Worm (Caenorhabditis elegans) whole organism, L2 larva: ENCODE results near the gene ZK622.4.

Experiments used
- C34F6.9 ChIP-seq: fragments of 150-350 bp; optimal IDR thresholded peaks from 2 replicates; lab custom pipeline; 2014; ENCODE audit warnings: missing biosample characterization, missing genetic modification characterization
- F13H6.1 ChIP-seq: sonication (generic microtip); optimal IDR thresholded peaks from 2 replicates; lab custom pipeline; 2016; ENCODE audit warnings: missing genetic modification characterization, missing compliant biosample characterization
- R02D3.7 ChIP-seq: fragments of 150-350 bp; optimal IDR thresholded peaks from 2 replicates; lab custom pipeline; 2014; ENCODE audit warnings: missing biosample characterization, missing genetic modification characterization
- Y55F3AM.14 ChIP-seq: fragments of 200-800 bp; sonication (Bioruptor generic); optimal IDR thresholded peaks from 2 replicates; lab custom pipeline; 2018; ENCODE audit warnings: mild to moderate bottlenecking, missing genetic modification characterization, missing compliant biosample characterization
- ZK546.5 ChIP-seq: sonication (generic microtip); optimal IDR thresholded peaks from 2 replicates; lab custom pipeline; 2017; ENCODE audit warnings: missing biosample characterization, missing genetic modification characterization
- alr-1 ChIP-seq: fragments of 150-350 bp; optimal IDR thresholded peaks from 2 replicates; lab custom pipeline; 2014; ENCODE audit warnings: missing biosample characterization, missing genetic modification characterization
- blmp-1 ChIP-seq: sonication (generic microtip); optimal IDR thresholded peaks from 2 replicates; lab custom pipeline; 2017; ENCODE audit warnings: missing genetic modification characterization, mild to moderate bottlenecking, missing compliant biosample characterization, antibody characterized with exemption, moderate library complexity; ENCODE audit not compliant: insufficient read depth
- crh-2 ChIP-seq: sonication (generic microtip); optimal IDR thresholded peaks from 2 replicates; lab custom pipeline; 2017; ENCODE audit warnings: missing biosample characterization, missing genetic modification characterization
- elt-3 ChIP-seq: sonication (generic microtip); optimal IDR thresholded peaks from 2 replicates; lab custom pipeline; 2017; ENCODE audit warnings: missing biosample characterization, missing genetic modification characterization
- fos-1 ChIP-seq: fragments of 150-350 bp; optimal IDR thresholded peaks from 2 replicates; lab custom pipeline; 2014; ENCODE audit warnings: missing biosample characterization, missing genetic modification characterization
- gmeb-1 ChIP-seq: fragments of 150-350 bp; optimal IDR thresholded peaks from 2 replicates; lab custom pipeline; 2014; ENCODE audit warnings: missing biosample characterization, missing genetic modification characterization
- lin-11 ChIP-seq: fragments of 150-350 bp; sonication (generic microtip); optimal IDR thresholded peaks from 2 replicates; lab custom pipeline; 2014; ENCODE audit warnings: missing biosample characterization, missing genetic modification characterization, inconsistent platforms, mixed read lengths
- lin-39 ChIP-seq: fragments of 150-350 bp; optimal IDR thresholded peaks from 2 replicates; lab custom pipeline; 2014; ENCODE audit warnings: missing biosample characterization, missing genetic modification reagents, missing genetic modification characterization
- lsy-2 ChIP-seq, 2 experiments: fragments of 150-350 bp in 1 of 2; sonication (generic microtip) in 1 of 2; optimal IDR thresholded peaks; 2 replicates each; lab custom pipeline; 2014 to 2017; ENCODE audit warnings: missing biosample characterization in 2 of 2, missing genetic modification characterization in 2 of 2
- mab-5 ChIP-seq: fragments of 150-350 bp; optimal IDR thresholded peaks from 2 replicates; lab custom pipeline; 2014; ENCODE audit warnings: missing biosample characterization, missing genetic modification characterization
- mdl-1 ChIP-seq, 2 experiments: fragments of 150-350 bp in 1 of 2; sonication (generic microtip) in 1 of 2; optimal IDR thresholded peaks; 2 replicates each; lab custom pipeline; 2017; ENCODE audit warnings: missing biosample characterization in 2 of 2, missing genetic modification characterization in 2 of 2
- nhr-129 ChIP-seq: fragments of 150-350 bp; optimal IDR thresholded peaks from 2 replicates; lab custom pipeline; 2014; ENCODE audit warnings: missing biosample characterization, missing genetic modification characterization
- nhr-21 ChIP-seq: fragments of 150-350 bp; optimal IDR thresholded peaks from 2 replicates; lab custom pipeline; 2014; ENCODE audit warnings: missing biosample characterization, missing genetic modification characterization
- nhr-23 ChIP-seq: fragments of 150-350 bp; optimal IDR thresholded peaks from 2 replicates; lab custom pipeline; 2014; ENCODE audit warnings: missing biosample characterization, missing genetic modification reagents, missing genetic modification characterization
- nhr-237 ChIP-seq: fragments of 150-350 bp; optimal IDR thresholded peaks from 2 replicates; lab custom pipeline; 2014; ENCODE audit warnings: missing biosample characterization, missing genetic modification characterization
- nhr-25 ChIP-seq: fragments of 150-350 bp; sonication (generic microtip); optimal IDR thresholded peaks from 3 replicates; lab custom pipeline; 2014; ENCODE audit warnings: missing biosample characterization, missing genetic modification characterization
- nhr-6 ChIP-seq: fragments of 150-350 bp; optimal IDR thresholded peaks from 2 replicates; lab custom pipeline; 2014; ENCODE audit warnings: missing biosample characterization, missing genetic modification characterization
- skn-1 ChIP-seq: sonication (generic microtip); optimal IDR thresholded peaks from 2 replicates; lab custom pipeline; 2017; ENCODE audit warnings: missing biosample characterization, missing genetic modification characterization
- sma-3 ChIP-seq: sonication (generic microtip); optimal IDR thresholded peaks from 2 replicates; lab custom pipeline; 2016; ENCODE audit warnings: missing genetic modification reagents, missing genetic modification characterization, missing compliant biosample characterization
- sma-9 ChIP-seq, 2 experiments: fragments of 150-350 bp in 1 of 2; sonication (generic microtip) in 1 of 2; optimal IDR thresholded peaks; 2 replicates each; lab custom pipeline; 2014 to 2016; ENCODE audit warnings: missing genetic modification characterization in 2 of 2, mild to moderate bottlenecking in 1 of 2, missing biosample characterization in 1 of 2, missing compliant biosample characterization in 1 of 2, missing genetic modification reagents in 1 of 2, moderate library complexity in 1 of 2
- snpc-4 ChIP-seq: fragments of 150-350 bp; optimal IDR thresholded peaks from 2 replicates; lab custom pipeline; 2014; ENCODE audit warnings: missing biosample characterization, missing genetic modification characterization
- unc-55 ChIP-seq: fragments of 150-350 bp; sonication (generic microtip); optimal IDR thresholded peaks from 3 replicates; lab custom pipeline; 2014; ENCODE audit warnings: missing biosample characterization, missing genetic modification reagents, missing genetic modification characterization
- unc-62 ChIP-seq: fragments of 150-350 bp; optimal IDR thresholded peaks from 2 replicates; lab custom pipeline; 2014; ENCODE audit warnings: missing biosample characterization, missing genetic modification reagents, missing genetic modification characterization
- zag-1 ChIP-seq: fragments of 150-350 bp; optimal IDR thresholded peaks from 2 replicates; lab custom pipeline; 2014; ENCODE audit warnings: missing biosample characterization, missing genetic modification characterization
- ztf-1 ChIP-seq: fragments of 200-800 bp; sonication (Bioruptor generic); conservative IDR thresholded peaks from 2 replicates; pipeline ENCODE4 v1.3.6; 2022; ENCODE audit warnings: missing genetic modification characterization, missing compliant biosample characterization
- ztf-4 ChIP-seq: fragments of 150-350 bp; optimal IDR thresholded peaks from 2 replicates; lab custom pipeline; 2014; ENCODE audit warnings: missing biosample characterization, missing genetic modification characterization

ZK622.4 gene

DNA sequence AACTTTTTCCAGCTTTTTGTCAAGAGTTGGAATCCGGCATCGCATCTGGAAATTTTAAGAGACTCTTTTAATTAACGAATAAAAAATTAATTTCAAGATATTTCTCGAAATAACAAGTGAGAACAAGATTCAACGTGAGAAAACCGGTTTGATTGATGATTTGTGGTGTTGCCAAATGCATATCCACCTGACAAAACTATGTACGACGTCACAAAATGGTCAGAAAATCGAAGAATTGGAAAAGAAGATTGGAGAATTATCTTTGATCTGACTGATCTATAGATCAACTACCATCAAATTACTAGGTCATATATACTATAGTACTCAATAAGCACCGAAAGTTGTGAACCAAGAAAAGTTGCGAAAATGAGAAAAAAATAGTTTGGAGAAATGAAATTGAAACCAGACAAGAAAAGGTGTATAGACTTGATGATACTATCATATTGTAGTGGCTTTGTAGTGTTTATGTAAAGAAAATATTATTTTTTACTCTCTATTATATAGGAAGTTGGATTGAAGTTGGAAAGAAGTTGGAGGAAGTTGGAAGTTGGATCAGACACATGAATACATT lies 45.6 kb upstream of the ZK622.4 start, which contains the start of gene ptr-6:
ptr-6 (minus strand) TSS at position 47 of the 571 bp plus-strand sequence.
- TF ChIP-seq crh-2 (tag; lab: Kevin White, UChicago) (peak; percentile 0), nhr-237 (tag; lab: Kevin White, UChicago) (no peak), mdl-1 (tag; optimal IDR thresholded peaks at IDR 0.05; lab: Kevin White, UChicago) (no peak), lin-39 (tag; lab: Kevin White, UChicago) (no peak), nhr-21 (tag; lab: Kevin White, UChicago) (peak; percentile 44), nhr-6 (tag; lab: Kevin White, UChicago) (no peak), sma-9 (GFP tag; optimal IDR thresholded peaks at IDR 0.05; lab: Kevin White, UChicago) (peak; percentile 66), sma-9 (tag; optimal IDR thresholded peaks at IDR 0.05; lab: Kevin White, UChicago) (no peak), nhr-25 (tag; lab: Kevin White, UChicago) (peak; percentile 61), ZK546.5 (no peak), alr-1 (tag; lab: Kevin White, UChicago) (no peak), sma-3 (GFP tag; lab: Kevin White, UChicago) (peak; percentile 31)

DNA sequence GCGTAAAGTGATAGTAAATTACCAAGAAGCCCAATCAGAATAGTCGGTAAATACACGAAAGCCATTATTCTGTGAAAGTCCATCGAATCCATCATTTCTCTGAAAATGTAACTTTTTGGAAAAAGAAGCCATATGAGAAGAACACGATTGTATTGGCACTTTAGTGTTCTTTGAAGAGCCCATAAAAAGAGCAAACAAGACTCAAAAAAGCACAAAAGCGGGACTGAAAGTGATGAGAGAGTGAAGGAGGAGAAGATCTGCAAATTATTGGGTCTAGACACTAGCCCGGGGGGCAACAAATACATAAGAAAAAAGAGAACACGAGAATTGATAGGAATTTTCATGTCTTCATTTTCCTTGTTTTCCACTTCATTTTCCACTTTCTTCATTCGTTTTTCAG lies 37.1 kb upstream of the ZK622.4 start, which contains the start of gene frpr-4:
frpr-4 (minus strand) TSS at position 101 of the 400 bp plus-strand sequence.
- no peak for TF ChIP-seq lin-39 (tag; lab: Kevin White, UChicago)
- TF ChIP-seq ztf-4 (tag; lab: Kevin White, UChicago), result no peak
- TF ChIP-seq ztf-1, result no peak
- TF ChIP-seq nhr-23 (tag; lab: Kevin White, UChicago), result no peak
- TF ChIP-seq skn-1 (tag; lab: Kevin White, UChicago), result no peak
- TF ChIP-seq mab-5 (tag; lab: Kevin White, UChicago), result no peak
- no peak for TF ChIP-seq Y55F3AM.14 (GFP tag; lab: Kevin White, UChicago)
- no peak for TF ChIP-seq R02D3.7 (tag; lab: Kevin White, UChicago)
- TF ChIP-seq elt-3 (tag; lab: Kevin White, UChicago), result no peak
- TF ChIP-seq unc-55 (GFP tag; lab: Kevin White, UChicago), result no peak
- TF ChIP-seq sma-9 (GFP tag; optimal IDR thresholded peaks at IDR 0.05; lab: Kevin White, UChicago), result no peak
- no peak for TF ChIP-seq sma-9 (tag; optimal IDR thresholded peaks at IDR 0.05; lab: Kevin White, UChicago)
- TF ChIP-seq blmp-1 (tag; lab: Kevin White, UChicago), result no peak
- no peak for TF ChIP-seq unc-62 (GFP tag; lab: Kevin White, UChicago)
- TF ChIP-seq, all 48 proteins: peak for 0

DNA sequence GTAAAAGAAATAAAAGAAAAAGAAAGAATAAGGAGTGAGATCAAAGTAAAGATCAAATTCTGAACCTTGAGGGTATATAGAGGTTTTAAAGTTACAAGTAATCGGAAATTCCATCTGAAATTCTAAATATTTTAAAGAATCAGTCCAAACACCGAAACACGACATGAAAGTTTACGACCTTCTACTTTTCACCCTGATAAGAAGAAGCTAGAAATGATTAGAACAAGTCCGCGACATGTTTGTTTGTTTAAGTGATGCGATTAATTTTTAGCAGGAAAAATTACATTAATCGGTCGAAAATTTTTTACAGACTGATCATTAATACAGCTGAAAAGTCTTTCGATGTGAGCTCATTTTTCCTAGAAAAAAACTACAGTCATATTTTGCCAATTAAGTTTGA lies 27.9 kb upstream of the ZK622.4 start:
- TF ChIP-seq F13H6.1 (tag; lab: Kevin White, UChicago), result no peak
- TF ChIP-seq nhr-237 (tag; lab: Kevin White, UChicago), result no peak
- no peak for TF ChIP-seq nhr-23 (tag; lab: Kevin White, UChicago)
- TF ChIP-seq fos-1 (tag; lab: Kevin White, UChicago), result peak; percentile 53
- TF ChIP-seq lin-11 (tag; lab: Kevin White, UChicago), result no peak

DNA sequence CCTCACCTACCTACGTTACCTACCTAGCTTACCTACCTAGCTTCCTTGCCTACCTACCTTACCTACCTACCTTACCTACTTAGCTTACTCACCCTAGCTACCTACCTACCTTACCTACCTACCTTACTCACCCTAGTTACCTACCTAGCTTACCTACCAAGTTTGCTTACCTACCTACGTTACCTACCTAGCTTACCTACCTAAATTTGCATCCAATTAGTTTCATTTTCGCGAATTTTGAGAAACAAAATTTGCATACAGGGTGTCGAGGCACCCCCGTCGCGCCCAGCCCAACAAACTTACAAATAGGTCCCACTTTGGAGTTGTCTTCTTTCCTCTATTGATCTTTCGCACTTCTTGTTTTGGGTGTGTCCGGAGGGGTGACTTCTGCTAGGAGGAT lies 23.5 kb upstream of the ZK622.4 start:
- TF ChIP-seq nhr-6 (tag; lab: Kevin White, UChicago) (no peak), gmeb-1 (tag; lab: Kevin White, UChicago) (no peak)
- TF ChIP-seq, all 48 proteins: peak for 0

DNA sequence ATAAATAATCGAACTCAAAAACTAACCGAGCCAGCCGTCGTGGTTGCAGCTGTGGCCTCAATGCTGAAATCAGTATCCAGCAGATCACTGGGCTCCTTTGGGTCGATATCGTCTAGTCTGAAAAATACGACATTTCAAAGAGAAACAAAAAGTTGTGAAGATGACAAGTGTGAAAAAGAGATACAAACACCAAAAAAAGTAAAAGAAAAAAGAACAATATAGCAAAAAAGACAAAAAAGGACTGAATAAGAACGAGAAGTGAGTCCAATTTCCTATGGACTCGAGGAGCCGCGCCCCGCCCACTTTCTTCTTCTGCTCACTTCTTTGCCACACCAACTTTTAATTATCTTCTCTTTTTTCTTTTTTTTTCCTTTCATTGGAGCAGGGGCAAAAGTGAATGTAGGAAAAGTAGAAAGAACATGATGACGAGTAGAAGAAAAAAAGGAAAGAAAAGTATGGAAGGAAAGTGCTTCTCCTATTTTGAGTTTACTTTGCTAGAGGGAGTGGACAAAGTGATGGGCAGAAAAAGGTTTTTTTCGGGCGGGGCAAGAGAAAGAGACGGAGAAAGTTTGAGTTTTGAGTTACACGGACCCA lies 20.7 kb upstream of the ZK622.4 start, which contains the start of gene drn-1:
drn-1 (minus strand) TSS at position 117 of the 594 bp plus-strand sequence.
- TF ChIP-seq nhr-129 (tag; lab: Kevin White, UChicago) (peak; percentile 23), alr-1 (tag; lab: Kevin White, UChicago) (no peak), lsy-2 (tag; optimal IDR thresholded peaks at IDR 0.05; lab: Kevin White, UChicago) (peak in 1 of 2 experiments; percentile 13), sma-9 (GFP tag; optimal IDR thresholded peaks at IDR 0.05; lab: Kevin White, UChicago) (no peak), sma-9 (tag; optimal IDR thresholded peaks at IDR 0.05; lab: Kevin White, UChicago) (no peak), C34F6.9 (peak; percentile 56), crh-2 (tag; lab: Kevin White, UChicago) (peak; percentile 20), snpc-4 (tag; lab: Kevin White, UChicago) (no peak), zag-1 (tag; lab: Kevin White, UChicago) (peak; percentile 16), unc-55 (GFP tag; lab: Kevin White, UChicago) (peak; percentile 16), mdl-1 (tag; optimal IDR thresholded peaks at IDR 0.05; lab: Kevin White, UChicago) (peak in 1 of 2 experiments; percentile 7)
